In genomic region chr3L:9629910-9630309, dm6 we compare ENCODE assay signal across 3 fruit fly cellular contexts.
TF ChIP-seq lines count a peak whose summit lies in the region.

No protein-coding gene starts in this region.

- TF ChIP-seq CTCF in whole organism, embryonic (GFP tag; optimal IDR thresholded peaks at IDR 0.05; lab: Kevin White, UChicago) = peak; percentile 64

TF ChIP-seq in whole organism, adult, 20 proteins besides CTCF, POLR2A, EP300 and RAD21:
- TF ChIP-seq CG1620 (GFP tag; optimal IDR thresholded peaks at IDR 0.05; lab: Kevin White, UChicago) (no peak), tj (GFP tag; optimal IDR thresholded peaks at IDR 0.05; lab: Kevin White, UChicago) (no peak), CG7045 (GFP tag; optimal IDR thresholded peaks at IDR 0.05; lab: Kevin White, UChicago) (no peak), CG11617 (GFP tag; optimal IDR thresholded peaks at IDR 0.05; lab: Kevin White, UChicago) (no peak), CG7101 (tag; optimal IDR thresholded peaks at IDR 0.05; lab: Kevin White, UChicago) (no peak), CG33017 (tag; optimal IDR thresholded peaks at IDR 0.05; lab: Kevin White, UChicago) (no peak), Clk (GFP tag; optimal IDR thresholded peaks at IDR 0.05; lab: Kevin White, UChicago) (no peak), bab1 (GFP tag; optimal IDR thresholded peaks at IDR 0.05; lab: Kevin White, UChicago) (peak; percentile 42)

TF ChIP-seq in whole organism, embryonic, 481 proteins besides CTCF, POLR2A, EP300 and RAD21 (continues in another document):
- no peak for TF ChIP-seq emc (GFP tag; optimal IDR thresholded peaks at IDR 0.05; lab: Kevin White, UChicago)
- TF ChIP-seq Dp (GFP tag; optimal IDR thresholded peaks at IDR 0.05; lab: Kevin White, UChicago) = peak; percentile 42
- TF ChIP-seq BEAF-32 (GFP tag; optimal IDR thresholded peaks at IDR 0.05; lab: Kevin White, UChicago) = peak; percentile 42
- peak; percentile 68 for TF ChIP-seq CHES-1-like (GFP tag; optimal IDR thresholded peaks at IDR 0.05; lab: Kevin White, UChicago)
- peak; percentile 23; the same call in 1 of the 4 replicates for TF ChIP-seq Dll (GFP tag; IDR thresholded peaks at IDR 0.05; lab: Robert Waterston, UW; ENCODE audit: partially characterized antibody)
- TF ChIP-seq Jarid2 (GFP tag; optimal IDR thresholded peaks at IDR 0.05; lab: Kevin White, UChicago) = no peak
- no peak for TF ChIP-seq sug (tag; optimal IDR thresholded peaks at IDR 0.05; lab: Kevin White, UChicago)
- TF ChIP-seq otp (GFP tag; IDR thresholded peaks at IDR 0.05; lab: Robert Waterston, UW) = no peak
- no peak for TF ChIP-seq CG12071 (GFP tag; optimal IDR thresholded peaks at IDR 0.05; lab: Kevin White, UChicago)
- TF ChIP-seq CG14014 (GFP tag; IDR thresholded peaks at IDR 0.05; lab: Robert Waterston, UW) = no peak
- no peak for TF ChIP-seq CG14965 (GFP tag; optimal IDR thresholded peaks at IDR 0.05; lab: Kevin White, UChicago; ENCODE audit: borderline replicate concordance)
- no peak for TF ChIP-seq CG3838 (GFP tag; optimal IDR thresholded peaks at IDR 0.05; lab: Kevin White, UChicago)
- no peak for TF ChIP-seq CG6765 (GFP tag; optimal IDR thresholded peaks at IDR 0.05; lab: Kevin White, UChicago)
- peak; percentile 54; the same call in 2 of the 3 replicates for TF ChIP-seq knrl (GFP tag; IDR thresholded peaks at IDR 0.05; lab: Robert Waterston, UW; ENCODE audit: partially characterized antibody)
- peak; percentile 17 for TF ChIP-seq CG33213 (GFP tag; optimal IDR thresholded peaks at IDR 0.05; lab: Kevin White, UChicago)
- TF ChIP-seq CG6272 (GFP tag; IDR thresholded peaks at IDR 0.05; lab: Robert Waterston, UW) = no peak
- no peak for TF ChIP-seq bowl (GFP tag; IDR thresholded peaks at IDR 0.05; lab: Robert Waterston, UW)
- TF ChIP-seq amos (GFP tag; IDR thresholded peaks at IDR 0.05; lab: Robert Waterston, UW; ENCODE audit: partially characterized antibody) = peak; percentile 67
- TF ChIP-seq stwl (tag; optimal IDR thresholded peaks at IDR 0.05; lab: Kevin White, UChicago) = peak; percentile 63
- no peak for TF ChIP-seq ttk (GFP tag; IDR thresholded peaks at IDR 0.05; lab: Robert Waterston, UW)
- TF ChIP-seq crol (GFP tag; IDR thresholded peaks at IDR 0.05; lab: Robert Waterston, UW) = no peak
- no peak for TF ChIP-seq Dip3 (GFP tag; optimal IDR thresholded peaks at IDR 0.05; lab: Kevin White, UChicago)
- TF ChIP-seq bcd (GFP tag; optimal IDR thresholded peaks at IDR 0.05; lab: Kevin White, UChicago) = no peak
- TF ChIP-seq repo (GFP tag; optimal IDR thresholded peaks at IDR 0.05; lab: Kevin White, UChicago) = no peak
- peak; percentile 29 for TF ChIP-seq Ets97D (GFP tag; optimal IDR thresholded peaks at IDR 0.05; lab: Kevin White, UChicago)
- 0 out of 3 replicates have a peak, but pooled peaks have one; percentile 53 for TF ChIP-seq CG6791 (GFP tag; IDR thresholded peaks at IDR 0.05; lab: Robert Waterston, UW; ENCODE audit: partially characterized antibody)
- peak; percentile 28; the same call in 1 of the 2 replicates for TF ChIP-seq Scr (GFP tag; IDR thresholded peaks at IDR 0.05; lab: Robert Waterston, UW; ENCODE audit: partially characterized antibody)
- peak; percentile 87 for TF ChIP-seq gfzf (GFP tag; optimal IDR thresholded peaks at IDR 0.05; lab: Kevin White, UChicago)
- peak; percentile 31 for TF ChIP-seq Sry-δ (GFP tag; optimal IDR thresholded peaks at IDR 0.05; lab: Kevin White, UChicago)
- TF ChIP-seq CG4617 (GFP tag; optimal IDR thresholded peaks at IDR 0.05; lab: Kevin White, UChicago; ENCODE audit: borderline replicate concordance) = peak; percentile 59
- no peak for TF ChIP-seq CG14860 (GFP tag; IDR thresholded peaks at IDR 0.05; lab: Robert Waterston, UW; ENCODE audit: partially characterized antibody)
- no peak for TF ChIP-seq CG10565 (GFP tag; optimal IDR thresholded peaks at IDR 0.05; lab: Kevin White, UChicago)
- peak; percentile 55; the same call in 1 of the 2 replicates for TF ChIP-seq Bgb (GFP tag; IDR thresholded peaks at IDR 0.05; lab: Robert Waterston, UW; ENCODE audit: partially characterized antibody)
- TF ChIP-seq MBD-R2 (GFP tag; IDR thresholded peaks at IDR 0.05; lab: Robert Waterston, UW) = peak; percentile 75
- TF ChIP-seq CG13287 (GFP tag; IDR thresholded peaks at IDR 0.05; lab: Robert Waterston, UW; ENCODE audit: partially characterized antibody) = peak; percentile 51
- TF ChIP-seq chinmo (GFP tag; IDR thresholded peaks at IDR 0.05; lab: Robert Waterston, UW; ENCODE audit: partially characterized antibody) = no peak
- TF ChIP-seq CG9797 (GFP tag; optimal IDR thresholded peaks at IDR 0.05; lab: Kevin White, UChicago) = peak; percentile 62
- TF ChIP-seq Opbp (GFP tag; IDR thresholded peaks at IDR 0.05; lab: Robert Waterston, UW; ENCODE audit: partially characterized antibody) = 0 out of 3 replicates have a peak, but pooled peaks have one; percentile 46

TF ChIP-seq in whole organism, prepupa, 60 proteins besides CTCF, POLR2A, EP300 and RAD21:
- TF ChIP-seq Hr4 (GFP tag; optimal IDR thresholded peaks at IDR 0.05; lab: Kevin White, UChicago) (no peak), fkh (GFP tag; optimal IDR thresholded peaks at IDR 0.05; lab: Kevin White, UChicago) (peak; percentile 94)
